Fruit fly (Drosophila melanogaster): ENCODE results near the gene Snx6.

Snx6 gene

DNA sequence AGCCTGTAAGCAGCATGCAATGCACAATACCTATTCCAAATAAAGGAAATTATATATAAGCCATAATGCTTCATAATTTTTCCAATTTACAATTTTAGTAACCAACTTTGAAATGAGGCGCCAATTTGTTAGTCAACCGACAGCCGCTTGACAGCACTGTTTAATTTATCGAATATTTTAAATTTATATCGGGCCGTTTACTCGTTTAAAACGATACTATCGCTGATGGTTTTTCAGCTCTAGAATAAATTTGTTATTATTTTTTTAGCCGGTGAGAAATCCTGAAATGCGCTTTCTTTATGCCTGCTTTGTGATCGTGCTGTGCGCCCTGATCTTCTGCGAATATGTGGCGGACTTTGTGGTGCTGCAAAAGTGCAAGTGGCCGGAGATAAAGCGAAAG, 21.8 kb downstream of the Snx6 start, which contains the start of gene PGAP5:
Gene PGAP5 (plus strand): TSS at position 126 of the 400 bp plus-strand sequence.
- TF ChIP-seq CG8159 (tag; optimal IDR thresholded peaks at IDR 0.05) (no peak), CG4496 (GFP tag; IDR thresholded peaks at IDR 0.05) (no peak), CG10348 (GFP tag; IDR thresholded peaks at IDR 0.05) (no peak), CG12605 (GFP tag; IDR thresholded peaks at IDR 0.05) (no peak), EcR (GFP tag; optimal IDR thresholded peaks at IDR 0.05) (no peak)

DNA sequence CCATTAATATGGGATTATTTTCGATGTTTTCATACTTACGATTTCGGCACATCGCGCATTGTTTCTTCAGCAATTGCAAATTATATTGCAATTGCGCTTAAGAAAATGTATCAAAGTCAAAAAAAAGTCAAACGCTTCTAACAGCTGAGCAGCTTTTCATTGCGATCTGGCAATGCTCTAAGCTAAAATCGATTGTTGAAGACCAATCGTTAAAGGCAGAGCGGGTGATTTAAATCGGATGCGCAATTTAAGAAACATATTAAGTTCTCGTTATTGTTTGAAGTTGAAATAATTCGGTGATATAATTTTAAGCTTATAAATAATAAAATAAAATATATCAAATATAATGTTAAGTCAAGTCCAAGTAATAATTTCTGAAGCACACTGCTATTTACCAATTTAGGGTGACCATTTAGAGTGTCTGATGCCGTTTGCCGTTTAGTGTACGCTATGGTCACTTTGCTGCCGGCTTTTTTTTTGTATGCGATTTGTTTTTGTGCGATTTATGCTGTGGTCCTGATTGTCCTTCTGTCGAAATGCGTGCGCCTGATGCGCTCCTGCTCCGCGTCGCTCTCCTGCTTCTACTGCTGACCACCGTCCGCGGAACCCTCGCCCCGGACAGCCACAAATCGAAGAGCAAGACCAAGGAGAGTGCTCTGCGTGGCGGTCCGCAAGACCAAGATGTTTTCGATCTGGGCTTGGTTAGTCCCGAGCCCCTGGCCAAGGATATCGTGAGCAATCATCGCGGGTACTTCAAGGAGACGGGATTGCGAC, 23.6 kb downstream of the Snx6 start, which contains the start of the genes CG8475 and CG8460:
Gene CG8475 (minus strand): TSS at position 162 of the 774 bp plus-strand sequence.
Gene CG8460 (plus strand): TSS at position 437 of the 774 bp plus-strand sequence.
- no peak for TF ChIP-seq CG10348 (GFP tag; IDR thresholded peaks at IDR 0.05)
- TF ChIP-seq CG13204 (GFP tag; optimal IDR thresholded peaks at IDR 0.05) = no peak
- TF ChIP-seq CG4496 (GFP tag; IDR thresholded peaks at IDR 0.05) = no peak
- TF ChIP-seq CG9948 (tag; optimal IDR thresholded peaks at IDR 0.05) = no peak
- TF ChIP-seq D1 (tag; optimal IDR thresholded peaks at IDR 0.05) = no peak
- TF ChIP-seq rn (GFP tag; IDR thresholded peaks at IDR 0.05) = no peak
- no peak for TF ChIP-seq Snoo (tag; optimal IDR thresholded peaks at IDR 0.05)
- TF ChIP-seq CG14655 (GFP tag; optimal IDR thresholded peaks at IDR 0.05) = no peak
- no peak for TF ChIP-seq EcR (GFP tag; optimal IDR thresholded peaks at IDR 0.05)
- TF ChIP-seq CG12605 (GFP tag; IDR thresholded peaks at IDR 0.05) = no peak
- no peak for TF ChIP-seq Pif1B (GFP tag; optimal IDR thresholded peaks at IDR 0.05)
- TF ChIP-seq Pif1A (GFP tag; optimal IDR thresholded peaks at IDR 0.05) = no peak
- TF ChIP-seq CG8159 (tag; optimal IDR thresholded peaks at IDR 0.05) = no peak
- TF ChIP-seq Ets98B (GFP tag; IDR thresholded peaks at IDR 0.05) = no peak
- TF ChIP-seq CG8301 (tag; optimal IDR thresholded peaks at IDR 0.05) = no peak
- TF ChIP-seq CG15710 (tag; optimal IDR thresholded peaks at IDR 0.05) = no peak
- TF ChIP-seq gl (tag; optimal IDR thresholded peaks at IDR 0.05) = no peak
- no peak for TF ChIP-seq CG34367 (tag; optimal IDR thresholded peaks at IDR 0.05)
- no peak for TF ChIP-seq CG32121 (GFP tag; IDR thresholded peaks at IDR 0.05)

DNA sequence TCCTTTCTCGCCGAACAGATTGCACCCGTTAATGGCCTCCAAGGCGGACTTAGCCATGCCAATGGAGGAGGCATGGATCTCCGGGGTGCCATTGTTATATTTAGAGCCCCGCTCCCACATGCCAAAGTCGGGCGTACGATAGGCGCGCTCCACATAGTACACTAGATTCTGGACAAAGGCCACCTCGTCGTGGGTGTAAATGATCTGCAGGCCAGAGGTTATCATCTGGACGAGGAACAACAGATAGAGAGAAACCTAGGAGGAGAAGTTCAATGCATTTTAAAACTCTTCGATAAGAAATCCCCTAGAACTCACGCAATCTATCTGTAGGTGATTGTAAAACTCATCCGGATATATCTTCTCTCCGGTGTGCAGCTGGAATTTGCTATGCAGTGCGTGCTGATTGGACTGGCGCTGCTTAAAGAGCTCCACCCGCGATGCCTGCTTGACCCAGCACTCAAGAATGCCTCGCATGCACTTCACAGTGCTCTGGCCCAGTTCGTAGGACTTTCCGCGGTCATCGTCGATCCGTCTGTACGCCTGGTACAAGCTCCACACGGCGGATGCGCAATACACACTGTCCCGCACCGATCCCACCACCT, 24.7 kb downstream of the Snx6 start:
- no peak for TF ChIP-seq CG9948 (tag; optimal IDR thresholded peaks at IDR 0.05)
- TF ChIP-seq CG32121 (GFP tag; IDR thresholded peaks at IDR 0.05) = no peak
- no peak for TF ChIP-seq CG13204 (GFP tag; optimal IDR thresholded peaks at IDR 0.05)
- no peak for TF ChIP-seq Pif1A (GFP tag; optimal IDR thresholded peaks at IDR 0.05)
- no peak for TF ChIP-seq CG15710 (tag; optimal IDR thresholded peaks at IDR 0.05)
- no peak for TF ChIP-seq EcR (GFP tag; optimal IDR thresholded peaks at IDR 0.05)

DNA sequence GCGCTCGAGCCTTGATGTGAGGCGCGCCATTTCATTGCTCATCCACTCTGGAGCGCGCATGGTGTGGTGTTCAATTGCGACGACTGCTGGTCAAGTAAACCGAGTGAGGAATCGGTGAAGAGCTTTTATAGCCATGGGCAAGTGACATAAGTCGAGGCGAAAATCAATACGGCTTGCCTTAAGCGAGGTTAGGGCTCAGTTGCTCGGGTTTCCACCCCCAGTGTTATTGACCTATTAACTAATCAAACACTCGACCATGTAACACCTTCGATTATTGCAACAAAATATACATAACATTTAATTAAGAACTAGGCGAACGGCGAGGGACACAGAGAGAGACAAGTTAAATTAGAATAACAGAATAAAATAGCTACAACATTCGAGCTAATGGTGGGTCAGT, 29.9 kb downstream of the Snx6 start, which contains the start of gene CG34134:
Gene CG34134 (minus strand): TSS at position 101 of the 400 bp plus-strand sequence.
- TF ChIP-seq CG15710 (tag; optimal IDR thresholded peaks at IDR 0.05) = no peak
- TF ChIP-seq Ets98B (GFP tag; IDR thresholded peaks at IDR 0.05) = no peak

DNA sequence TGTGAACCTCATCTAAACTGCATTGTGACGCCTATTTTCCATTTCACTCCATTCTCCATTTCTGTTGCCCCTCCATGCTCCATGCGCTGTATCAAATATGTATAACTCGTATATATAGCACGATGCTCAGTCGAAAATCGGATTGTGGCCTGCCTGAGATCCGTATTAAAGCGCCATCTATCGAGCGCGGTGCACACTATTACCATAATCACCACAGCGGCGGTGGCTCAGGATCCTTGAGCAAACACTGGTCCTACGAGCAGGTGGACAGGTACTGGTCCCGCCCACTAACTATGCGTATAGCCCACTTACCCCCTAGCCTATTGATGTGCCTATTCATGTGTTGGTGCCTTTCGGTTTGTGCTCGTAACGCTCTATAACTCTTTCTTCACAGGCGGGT, 35.5 kb downstream of the Snx6 start:
- TF ChIP-seq CG17806 (tag; optimal IDR thresholded peaks at IDR 0.05) = no peak

DNA sequence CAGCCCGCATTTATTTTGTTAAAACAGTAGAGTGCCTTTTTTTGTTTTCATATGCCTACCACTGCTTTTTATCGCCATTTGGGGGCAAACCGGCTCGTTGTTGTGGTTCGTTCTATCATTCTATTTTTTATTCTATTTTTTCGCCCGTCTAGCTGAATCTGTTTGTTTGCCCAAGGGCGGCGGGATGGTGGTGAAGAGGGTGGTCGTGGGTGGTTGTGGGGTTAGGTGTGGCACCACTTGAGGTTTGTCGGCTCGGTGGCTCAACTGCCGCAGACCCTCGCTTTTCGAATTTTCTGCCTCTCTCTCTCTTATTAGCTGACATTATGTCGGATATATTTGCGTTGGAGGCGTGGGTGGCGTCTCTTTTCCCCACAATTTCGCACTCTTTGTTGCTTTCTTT, 49.0 kb downstream of the Snx6 start:
- TF ChIP-seq CG32121 (GFP tag; IDR thresholded peaks at IDR 0.05) (0 out of 2 replicates have a peak, but pooled peaks have one; percentile 46), gl (tag; optimal IDR thresholded peaks at IDR 0.05) (no peak)

DNA sequence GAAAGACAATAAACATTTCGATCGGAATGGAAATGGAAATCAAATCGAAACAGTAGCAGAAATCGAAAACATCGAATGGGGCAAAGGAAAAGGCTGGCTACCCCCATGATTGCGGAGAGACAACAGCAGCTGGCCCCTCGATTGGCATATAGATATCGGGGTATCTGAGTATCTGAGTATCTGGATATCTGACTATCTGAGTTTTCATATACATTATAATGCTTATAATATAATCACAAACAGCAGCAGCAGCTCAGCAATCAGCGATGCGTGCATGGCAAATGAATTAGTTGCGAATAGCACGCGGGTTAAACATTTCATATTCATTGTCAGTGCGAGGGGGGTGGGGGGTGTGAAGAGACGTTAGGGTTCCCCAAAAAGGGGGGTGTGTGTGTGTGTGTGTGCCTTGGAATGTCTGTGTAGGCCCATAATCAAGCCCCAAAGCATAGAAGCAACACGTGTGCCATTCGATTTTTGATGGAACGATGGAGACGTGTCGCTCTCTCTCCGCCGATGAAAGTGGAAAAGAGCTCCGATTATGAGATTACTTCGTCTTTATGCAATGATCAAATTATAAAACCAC, 49.9 kb downstream of the Snx6 start:
- TF ChIP-seq CG10348 (GFP tag; IDR thresholded peaks at IDR 0.05) (no peak), CG9948 (tag; optimal IDR thresholded peaks at IDR 0.05) (no peak), CG13204 (GFP tag; optimal IDR thresholded peaks at IDR 0.05) (no peak), CG14655 (GFP tag; optimal IDR thresholded peaks at IDR 0.05) (no peak), fd96Ca (GFP tag; IDR thresholded peaks at IDR 0.05) (no peak), CG32121 (GFP tag; IDR thresholded peaks at IDR 0.05) (no peak), Pif1A (GFP tag; optimal IDR thresholded peaks at IDR 0.05) (no peak), Ets98B (GFP tag; IDR thresholded peaks at IDR 0.05) (no peak), CG8301 (tag; optimal IDR thresholded peaks at IDR 0.05) (no peak), rn (GFP tag; IDR thresholded peaks at IDR 0.05) (no peak), CG15710 (tag; optimal IDR thresholded peaks at IDR 0.05) (no peak), CG17806 (tag; optimal IDR thresholded peaks at IDR 0.05) (no peak), CG8159 (tag; optimal IDR thresholded peaks at IDR 0.05) (no peak), Pif1B (GFP tag; optimal IDR thresholded peaks at IDR 0.05) (no peak), CG4496 (GFP tag; IDR thresholded peaks at IDR 0.05) (no peak)
